Worm (Caenorhabditis elegans) whole organism, L2 larva: ENCODE data around the gene R10F2.5.

Source experiments
- C34F6.9 ChIP-seq: fragments of 150-350 bp; optimal IDR thresholded peaks from 2 replicates; lab custom pipeline; 2014; ENCODE audit warnings: missing biosample characterization, missing genetic modification characterization
- F13H6.1 ChIP-seq: sonication (generic microtip); optimal IDR thresholded peaks from 2 replicates; lab custom pipeline; 2016; ENCODE audit warnings: missing genetic modification characterization, missing compliant biosample characterization
- R02D3.7 ChIP-seq: fragments of 150-350 bp; optimal IDR thresholded peaks from 2 replicates; lab custom pipeline; 2014; ENCODE audit warnings: missing biosample characterization, missing genetic modification characterization
- Y55F3AM.14 ChIP-seq: fragments of 200-800 bp; sonication (Bioruptor generic); optimal IDR thresholded peaks from 2 replicates; lab custom pipeline; 2018; ENCODE audit warnings: mild to moderate bottlenecking, missing genetic modification characterization, missing compliant biosample characterization
- ama-1 ChIP-seq: fragments of 150-350 bp; optimal IDR thresholded peaks from 2 replicates; lab custom pipeline; 2018; ENCODE audit warnings: inconsistent platforms
- blmp-1 ChIP-seq: sonication (generic microtip); optimal IDR thresholded peaks from 2 replicates; lab custom pipeline; 2017; ENCODE audit warnings: missing genetic modification characterization, mild to moderate bottlenecking, missing compliant biosample characterization, antibody characterized with exemption, moderate library complexity; ENCODE audit not compliant: insufficient read depth
- ceh-16 ChIP-seq: fragments of 150-350 bp; optimal IDR thresholded peaks from 2 replicates; lab custom pipeline; 2014; ENCODE audit warnings: missing biosample characterization, missing genetic modification characterization
- ceh-82 ChIP-seq: fragments of 150-350 bp; optimal IDR thresholded peaks from 2 replicates; lab custom pipeline; 2014; ENCODE audit warnings: missing biosample characterization, missing genetic modification characterization
- crh-2 ChIP-seq: sonication (generic microtip); optimal IDR thresholded peaks from 2 replicates; lab custom pipeline; 2017; ENCODE audit warnings: missing biosample characterization, missing genetic modification characterization
- dmd-4 ChIP-seq: sonication (generic microtip); optimal IDR thresholded peaks from 2 replicates; lab custom pipeline; 2017; ENCODE audit warnings: missing biosample characterization, missing genetic modification characterization
- egl-27 ChIP-seq: sonication (generic microtip); optimal IDR thresholded peaks from 3 replicates; lab custom pipeline; 2017; ENCODE audit warnings: missing biosample characterization, missing genetic modification reagents, missing genetic modification characterization
- elt-1 ChIP-seq: fragments of 150-350 bp; optimal IDR thresholded peaks from 2 replicates; lab custom pipeline; 2014; ENCODE audit warnings: missing biosample characterization, missing genetic modification characterization
- fos-1 ChIP-seq: fragments of 150-350 bp; optimal IDR thresholded peaks from 2 replicates; lab custom pipeline; 2014; ENCODE audit warnings: missing biosample characterization, missing genetic modification characterization
- gmeb-1 ChIP-seq: fragments of 150-350 bp; optimal IDR thresholded peaks from 2 replicates; lab custom pipeline; 2014; ENCODE audit warnings: missing biosample characterization, missing genetic modification characterization
- lsy-2 ChIP-seq, 2 experiments: fragments of 150-350 bp in 1 of 2; sonication (generic microtip) in 1 of 2; optimal IDR thresholded peaks; 2 replicates each; lab custom pipeline; 2014 to 2017; ENCODE audit warnings: missing biosample characterization in 2 of 2, missing genetic modification characterization in 2 of 2
- mab-5 ChIP-seq: fragments of 150-350 bp; optimal IDR thresholded peaks from 2 replicates; lab custom pipeline; 2014; ENCODE audit warnings: missing biosample characterization, missing genetic modification characterization
- mbf-1 ChIP-seq: sonication (generic microtip); optimal IDR thresholded peaks from 2 replicates; lab custom pipeline; 2017; ENCODE audit warnings: missing biosample characterization, missing genetic modification characterization
- mdl-1 ChIP-seq, 2 experiments: fragments of 150-350 bp in 1 of 2; sonication (generic microtip) in 1 of 2; optimal IDR thresholded peaks; 2 replicates each; lab custom pipeline; 2017; ENCODE audit warnings: missing biosample characterization in 2 of 2, missing genetic modification characterization in 2 of 2
- nhr-11 ChIP-seq: fragments of 150-350 bp; optimal IDR thresholded peaks from 2 replicates; lab custom pipeline; 2014; ENCODE audit warnings: missing biosample characterization, missing genetic modification characterization
- nhr-12 ChIP-seq: fragments of 150-350 bp; optimal IDR thresholded peaks from 2 replicates; lab custom pipeline; 2014; ENCODE audit warnings: missing biosample characterization, missing genetic modification characterization
- nhr-21 ChIP-seq: fragments of 150-350 bp; optimal IDR thresholded peaks from 2 replicates; lab custom pipeline; 2014; ENCODE audit warnings: missing biosample characterization, missing genetic modification characterization
- nhr-23 ChIP-seq: fragments of 150-350 bp; optimal IDR thresholded peaks from 2 replicates; lab custom pipeline; 2014; ENCODE audit warnings: missing biosample characterization, missing genetic modification reagents, missing genetic modification characterization
- nhr-237 ChIP-seq: fragments of 150-350 bp; optimal IDR thresholded peaks from 2 replicates; lab custom pipeline; 2014; ENCODE audit warnings: missing biosample characterization, missing genetic modification characterization
- nhr-6 ChIP-seq: fragments of 150-350 bp; optimal IDR thresholded peaks from 2 replicates; lab custom pipeline; 2014; ENCODE audit warnings: missing biosample characterization, missing genetic modification characterization
- nhr-77 ChIP-seq: fragments of 150-350 bp; optimal IDR thresholded peaks from 2 replicates; lab custom pipeline; 2014; ENCODE audit warnings: missing biosample characterization, missing genetic modification characterization
- sem-4 ChIP-seq: fragments of 150-350 bp; optimal IDR thresholded peaks from 2 replicates; lab custom pipeline; 2014; ENCODE audit warnings: missing biosample characterization, missing genetic modification reagents, missing genetic modification characterization
- skn-1 ChIP-seq: sonication (generic microtip); optimal IDR thresholded peaks from 2 replicates; lab custom pipeline; 2017; ENCODE audit warnings: missing biosample characterization, missing genetic modification characterization
- sma-3 ChIP-seq: sonication (generic microtip); optimal IDR thresholded peaks from 2 replicates; lab custom pipeline; 2016; ENCODE audit warnings: missing genetic modification reagents, missing genetic modification characterization, missing compliant biosample characterization
- sma-9 ChIP-seq, 2 experiments: fragments of 150-350 bp in 1 of 2; sonication (generic microtip) in 1 of 2; optimal IDR thresholded peaks; 2 replicates each; lab custom pipeline; 2014 to 2016; ENCODE audit warnings: missing genetic modification characterization in 2 of 2, mild to moderate bottlenecking in 1 of 2, missing biosample characterization in 1 of 2, missing compliant biosample characterization in 1 of 2, missing genetic modification reagents in 1 of 2, moderate library complexity in 1 of 2
- unc-39 ChIP-seq: fragments of 150-350 bp; optimal IDR thresholded peaks from 2 replicates; lab custom pipeline; 2014; ENCODE audit warnings: missing biosample characterization, missing genetic modification characterization
- unc-55 ChIP-seq: fragments of 150-350 bp; sonication (generic microtip); optimal IDR thresholded peaks from 3 replicates; lab custom pipeline; 2014; ENCODE audit warnings: missing biosample characterization, missing genetic modification reagents, missing genetic modification characterization
- unc-62 ChIP-seq: fragments of 150-350 bp; optimal IDR thresholded peaks from 2 replicates; lab custom pipeline; 2014; ENCODE audit warnings: missing biosample characterization, missing genetic modification reagents, missing genetic modification characterization
- zag-1 ChIP-seq: fragments of 150-350 bp; optimal IDR thresholded peaks from 2 replicates; lab custom pipeline; 2014; ENCODE audit warnings: missing biosample characterization, missing genetic modification characterization
- ztf-11 ChIP-seq: sonication (generic microtip); optimal IDR thresholded peaks from 2 replicates; lab custom pipeline; 2017; ENCODE audit warnings: missing biosample characterization, missing genetic modification characterization

Gene R10F2.5

DNA sequence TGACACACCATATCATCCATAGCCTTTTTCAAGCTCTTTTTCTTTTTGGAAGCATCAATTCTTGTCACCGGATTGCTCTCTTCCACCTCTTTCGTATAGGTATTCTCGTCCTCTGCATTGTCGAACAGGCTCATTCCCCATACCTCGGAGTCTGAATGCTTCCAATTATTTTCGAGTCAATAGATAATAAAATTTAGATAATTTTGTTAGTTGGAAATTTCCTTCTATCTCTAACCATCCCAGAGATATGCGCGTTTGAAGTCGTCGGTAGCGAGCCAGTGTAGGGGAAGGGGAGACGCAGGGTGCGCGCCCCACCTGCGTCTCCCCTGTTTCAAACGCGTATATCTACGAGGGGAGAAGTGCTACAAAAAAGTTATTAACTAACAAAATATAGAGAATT, 3.7 kb downstream of the R10F2.5 start:
- no peak for TF ChIP-seq ceh-82 (tag; lab: Kevin White, UChicago)
- TF ChIP-seq mdl-1 (tag; optimal IDR thresholded peaks at IDR 0.05; lab: Kevin White, UChicago): no peak
- no peak for TF ChIP-seq gmeb-1 (tag; lab: Kevin White, UChicago)
- no peak for TF ChIP-seq sma-9 (GFP tag; optimal IDR thresholded peaks at IDR 0.05; lab: Kevin White, UChicago)
- no peak for TF ChIP-seq sma-9 (tag; optimal IDR thresholded peaks at IDR 0.05; lab: Kevin White, UChicago)
- no peak for TF ChIP-seq unc-55 (GFP tag; lab: Kevin White, UChicago)
- TF ChIP-seq dmd-4: no peak
- TF ChIP-seq, all 48 proteins: peak for 0

ce11 chrIII:2920281-2920680, 4.3 kb downstream of the R10F2.5 start:
- no peak for TF ChIP-seq unc-62 (GFP tag; lab: Kevin White, UChicago)
- TF ChIP-seq nhr-6 (tag; lab: Kevin White, UChicago): no peak
- no peak for TF ChIP-seq nhr-77 (tag; lab: Kevin White, UChicago)
- no peak for TF ChIP-seq ztf-11 (tag; lab: Kevin White, UChicago)
- no peak for TF ChIP-seq ama-1 (lab: Kevin White, UChicago)
- no peak for TF ChIP-seq fos-1 (tag; lab: Kevin White, UChicago)
- no peak for TF ChIP-seq sma-3 (GFP tag; lab: Kevin White, UChicago)
- TF ChIP-seq egl-27 (tag; lab: Kevin White, UChicago): no peak
- TF ChIP-seq lsy-2 (tag; optimal IDR thresholded peaks at IDR 0.05; lab: Kevin White, UChicago): no peak
- TF ChIP-seq R02D3.7 (tag; lab: Kevin White, UChicago): no peak
- TF ChIP-seq Y55F3AM.14: no peak
- no peak for TF ChIP-seq nhr-12
- TF ChIP-seq sem-4 (tag; lab: Kevin White, UChicago): no peak
- TF ChIP-seq zag-1: no peak
- no peak for TF ChIP-seq mdl-1 (tag; optimal IDR thresholded peaks at IDR 0.05; lab: Kevin White, UChicago)
- TF ChIP-seq mbf-1 (tag; lab: Kevin White, UChicago): no peak
- no peak for TF ChIP-seq F13H6.1 (tag; lab: Kevin White, UChicago)
- TF ChIP-seq ceh-82 (tag; lab: Kevin White, UChicago): no peak

DNA sequence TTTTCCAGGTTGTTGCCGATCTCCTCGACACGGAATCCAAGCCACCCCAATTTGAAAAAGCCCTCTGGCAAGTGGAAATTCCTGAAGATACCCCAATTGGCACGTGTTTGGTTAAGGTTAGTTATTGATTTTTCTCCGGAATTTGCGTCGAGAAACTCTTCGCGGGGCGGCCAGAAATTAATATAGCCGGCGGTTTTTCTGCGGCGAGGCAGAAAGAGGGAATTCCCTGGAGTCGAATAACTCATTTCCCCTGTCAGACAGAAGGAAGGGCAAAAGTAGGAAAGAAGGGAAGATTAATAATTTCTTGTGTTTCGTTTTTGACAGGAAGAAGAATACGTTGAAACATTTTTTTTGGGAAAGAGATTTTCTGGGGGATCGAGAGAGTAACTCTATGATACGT, 5.9 kb downstream of the R10F2.5 start:
- TF ChIP-seq mab-5 (tag; lab: Kevin White, UChicago): peak; percentile 65
- no peak for TF ChIP-seq nhr-237 (tag; lab: Kevin White, UChicago)

DNA sequence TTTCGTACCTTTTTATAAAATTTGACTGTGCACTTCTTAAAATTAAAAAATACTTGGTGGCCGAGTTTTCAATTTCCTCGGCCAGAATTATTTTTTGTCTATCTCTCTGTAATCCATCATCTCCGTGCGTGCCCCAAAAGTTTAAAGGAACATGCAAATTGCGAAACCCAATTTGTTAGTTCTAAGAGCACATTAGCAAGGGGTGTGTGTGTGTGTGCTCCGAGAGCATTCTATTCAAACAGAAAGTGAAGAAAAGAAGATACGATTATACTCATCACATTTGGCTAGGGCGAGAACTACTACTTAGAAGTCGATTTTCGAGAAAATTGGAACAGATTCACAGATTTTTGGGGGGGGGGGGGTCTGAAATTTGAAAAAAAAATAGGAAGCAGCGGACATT, 10.5 kb downstream of the R10F2.5 start:
- no peak for TF ChIP-seq nhr-21 (tag; lab: Kevin White, UChicago)
- TF ChIP-seq blmp-1 (tag; lab: Kevin White, UChicago): no peak
- TF ChIP-seq sem-4 (tag; lab: Kevin White, UChicago): peak; percentile 6
- TF ChIP-seq lsy-2 (tag; optimal IDR thresholded peaks at IDR 0.05; lab: Kevin White, UChicago): peak in 1 of 2 experiments; percentile 25
- peak; percentile 29 for TF ChIP-seq zag-1
- no peak for TF ChIP-seq nhr-23
- TF ChIP-seq F13H6.1 (tag; lab: Kevin White, UChicago): no peak

DNA sequence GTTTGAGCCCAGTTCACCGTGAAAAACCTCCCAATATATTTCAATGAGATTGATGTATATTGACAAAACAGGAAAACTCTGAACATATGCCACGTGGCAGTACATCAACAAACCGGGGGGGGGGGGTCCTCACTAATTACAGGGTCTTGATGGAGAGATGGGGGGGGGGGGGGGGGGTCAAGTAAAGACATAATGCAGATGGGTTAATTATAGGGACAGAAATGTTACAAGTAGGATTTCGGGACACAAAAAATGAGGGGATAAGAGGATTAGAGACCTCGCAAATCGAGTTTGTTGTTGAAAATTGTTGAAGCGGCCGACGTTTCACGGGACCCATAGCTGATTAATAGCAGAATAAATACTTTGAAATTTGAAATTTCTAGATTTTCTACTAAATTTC, 11.6 kb downstream of the R10F2.5 start:
- TF ChIP-seq ztf-11 (tag; lab: Kevin White, UChicago) (no peak), unc-39 (tag; lab: Kevin White, UChicago) (no peak), sma-9 (GFP tag; optimal IDR thresholded peaks at IDR 0.05; lab: Kevin White, UChicago) (no peak), sma-9 (tag; optimal IDR thresholded peaks at IDR 0.05; lab: Kevin White, UChicago) (no peak), mdl-1 (tag; optimal IDR thresholded peaks at IDR 0.05; lab: Kevin White, UChicago) (no peak), unc-55 (GFP tag; lab: Kevin White, UChicago) (no peak), crh-2 (no peak), ceh-82 (tag; lab: Kevin White, UChicago) (no peak), C34F6.9 (no peak), nhr-11 (tag; lab: Kevin White, UChicago) (no peak), nhr-6 (tag; lab: Kevin White, UChicago) (no peak), ceh-16 (tag; lab: Kevin White, UChicago) (no peak)

DNA sequence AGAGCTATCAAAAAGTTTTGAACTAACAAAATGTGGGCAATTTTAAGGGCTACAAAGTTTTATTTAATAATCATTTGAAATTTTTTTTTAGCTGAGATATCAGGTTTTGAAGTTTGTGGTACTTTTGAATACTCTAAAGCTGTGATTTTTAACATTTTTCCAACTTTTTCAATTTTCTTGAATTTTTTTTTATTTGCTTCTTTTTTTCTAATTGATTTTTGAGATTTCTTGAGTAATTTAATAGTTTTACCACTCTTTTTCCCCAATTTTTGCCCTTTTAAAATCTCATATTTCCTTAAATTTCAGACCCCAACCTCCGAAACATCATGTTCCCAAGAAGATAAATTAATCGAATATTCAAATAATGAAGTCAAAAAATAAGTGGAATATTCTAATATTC, 14.0 kb downstream of the R10F2.5 start, which contains the start of gene cdh-1:
cdh-1 (plus strand) TSS at position 301 of the 400 bp plus-strand sequence.
- TF ChIP-seq skn-1 (tag; lab: Kevin White, UChicago) (no peak), elt-1 (tag; lab: Kevin White, UChicago) (no peak), ceh-16 (tag; lab: Kevin White, UChicago) (no peak)
